Fruit fly (Drosophila melanogaster): ENCODE data around the gene CG32152.

The CG32152 gene

DNA sequence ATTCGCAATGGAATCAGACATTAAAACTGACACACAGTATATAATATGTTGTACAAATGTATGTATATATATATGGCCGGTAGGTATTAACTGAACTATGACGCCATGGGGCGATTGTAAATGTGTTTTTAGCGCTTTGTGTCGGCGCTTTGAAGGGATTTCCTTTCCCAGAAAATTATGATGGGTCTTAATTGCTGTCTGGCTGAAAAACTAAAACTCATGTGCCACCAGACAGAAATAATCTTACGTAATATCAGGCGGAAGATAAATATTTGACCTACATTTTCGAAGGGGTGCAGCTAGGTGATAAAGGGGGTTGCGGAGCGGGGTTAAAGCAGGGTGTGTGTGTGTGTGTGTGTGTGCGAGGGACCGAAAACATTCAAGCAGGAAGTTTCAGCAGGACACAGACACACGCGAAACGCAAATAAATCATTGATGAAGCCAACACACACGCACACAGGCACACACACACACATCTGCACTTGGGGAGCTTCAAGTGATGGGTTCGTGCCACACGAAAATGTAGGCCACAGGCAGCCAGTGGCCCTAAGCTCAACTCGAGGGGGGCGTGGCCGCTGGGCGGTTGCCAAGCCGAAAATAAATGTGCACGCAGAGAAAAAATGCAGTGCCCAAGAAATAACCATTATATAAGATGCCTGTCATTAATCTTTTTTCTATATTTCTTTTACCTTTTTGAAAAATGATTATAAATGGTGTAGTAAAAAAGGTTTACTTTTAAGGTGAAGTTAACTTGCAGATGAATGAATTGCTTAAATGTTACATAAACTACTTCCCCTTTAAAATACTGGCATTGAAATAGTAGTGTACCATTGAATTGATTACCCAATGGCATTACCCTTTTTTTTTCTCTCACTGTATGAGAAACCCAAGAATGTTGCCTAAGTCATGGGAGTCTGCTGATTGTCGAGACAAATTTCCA, 13.7 kb upstream of the CG32152 start:
- TF ChIP-seq usp (GFP tag; optimal IDR thresholded peaks at IDR 0.05) (no peak), Dll (optimal IDR thresholded peaks at IDR 0.05) (no peak), CG8478 (optimal IDR thresholded peaks at IDR 0.05) (no peak), pan (optimal IDR thresholded peaks at IDR 0.05) (no peak), psq (optimal IDR thresholded peaks at IDR 0.05) (no peak)

DNA sequence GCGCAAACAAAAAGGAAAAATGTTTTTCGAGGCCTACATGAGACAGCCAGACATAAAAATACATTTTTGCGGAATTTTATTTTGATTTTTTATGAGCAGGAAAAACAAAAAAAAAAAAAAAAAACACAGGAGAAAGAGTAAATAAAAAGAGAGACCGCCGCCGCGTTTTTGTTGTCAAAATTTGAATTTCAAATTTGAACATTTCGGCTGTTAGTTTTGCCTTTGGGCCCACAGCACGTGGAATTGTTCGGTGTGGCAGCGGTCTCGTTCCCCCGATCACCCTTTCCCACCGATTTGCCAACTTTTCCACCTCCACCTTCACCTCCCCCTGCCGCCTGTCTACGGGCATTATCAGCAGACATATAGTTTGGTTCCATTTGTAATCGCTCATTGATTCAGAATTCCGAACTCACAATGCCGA, 13.0 kb upstream of the CG32152 start:
- TF ChIP-seq usp (GFP tag; optimal IDR thresholded peaks at IDR 0.05) (no peak), CG8478 (optimal IDR thresholded peaks at IDR 0.05) (no peak), EcR (GFP tag; optimal IDR thresholded peaks at IDR 0.05) (no peak), psq (optimal IDR thresholded peaks at IDR 0.05) (no peak), pan (optimal IDR thresholded peaks at IDR 0.05) (no peak), Dll (optimal IDR thresholded peaks at IDR 0.05) (no peak)

dm6 chr3L:16155547-16155946, 11.7 kb upstream of the CG32152 start:
- TF ChIP-seq pan (optimal IDR thresholded peaks at IDR 0.05) (no peak), CG8478 (optimal IDR thresholded peaks at IDR 0.05) (no peak), usp (GFP tag; optimal IDR thresholded peaks at IDR 0.05) (no peak)

DNA sequence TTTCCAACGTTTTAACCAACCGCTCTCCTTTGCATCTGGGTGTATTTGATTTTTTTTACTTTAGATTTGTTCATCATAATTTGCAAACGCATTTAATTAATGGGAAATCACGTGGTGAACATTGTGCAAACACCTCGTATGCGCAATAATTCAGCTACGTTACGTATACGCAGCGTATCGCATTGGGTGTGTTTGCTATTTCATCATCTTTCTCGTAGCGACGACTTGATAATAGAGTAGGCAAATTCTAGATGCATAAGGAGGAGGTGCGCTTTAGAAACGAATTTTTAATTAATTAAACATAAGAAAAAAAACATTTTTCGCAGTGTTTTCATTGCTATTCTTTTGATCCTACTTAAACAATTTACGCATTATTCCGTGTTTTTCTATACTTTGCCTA, 9.8 kb upstream of the CG32152 start:
- no peak for TF ChIP-seq pan (optimal IDR thresholded peaks at IDR 0.05)
- TF ChIP-seq psq (optimal IDR thresholded peaks at IDR 0.05), result no peak
- TF ChIP-seq Dll (optimal IDR thresholded peaks at IDR 0.05), result no peak
- no peak for TF ChIP-seq CG8478 (optimal IDR thresholded peaks at IDR 0.05)
- no peak for TF ChIP-seq EcR (GFP tag; optimal IDR thresholded peaks at IDR 0.05)
- TF ChIP-seq usp (GFP tag; optimal IDR thresholded peaks at IDR 0.05), result no peak

DNA sequence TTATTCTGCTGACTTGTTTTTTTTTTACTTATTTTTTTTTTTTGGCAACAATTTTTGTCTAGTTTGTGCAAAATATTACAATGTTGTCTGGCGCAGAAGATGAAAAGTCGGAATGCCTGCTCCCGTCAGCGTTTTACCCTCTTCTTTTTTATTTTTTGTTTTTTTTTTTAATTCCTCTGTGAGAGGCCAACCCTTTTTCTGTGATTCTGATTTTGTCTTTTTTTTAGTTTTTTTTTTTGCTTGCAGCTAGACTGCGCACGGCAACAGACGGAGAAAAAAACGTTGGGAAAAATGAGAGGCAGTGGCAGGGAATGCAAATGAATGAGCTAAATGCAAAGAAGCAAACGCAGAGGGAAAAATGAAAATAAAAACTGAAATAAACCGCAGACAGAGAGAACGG, 9.3 kb upstream of the CG32152 start:
- TF ChIP-seq EcR (GFP tag; optimal IDR thresholded peaks at IDR 0.05), result no peak
- no peak for TF ChIP-seq CG8478 (optimal IDR thresholded peaks at IDR 0.05)
- no peak for TF ChIP-seq usp (GFP tag; optimal IDR thresholded peaks at IDR 0.05)
- no peak for TF ChIP-seq Dll (optimal IDR thresholded peaks at IDR 0.05)

- TF ChIP-seq CG8478 (optimal IDR thresholded peaks at IDR 0.05), result no peak
Observed at dm6 chr3L:16151742-16152141, 7.9 kb upstream of the CG32152 start.

DNA sequence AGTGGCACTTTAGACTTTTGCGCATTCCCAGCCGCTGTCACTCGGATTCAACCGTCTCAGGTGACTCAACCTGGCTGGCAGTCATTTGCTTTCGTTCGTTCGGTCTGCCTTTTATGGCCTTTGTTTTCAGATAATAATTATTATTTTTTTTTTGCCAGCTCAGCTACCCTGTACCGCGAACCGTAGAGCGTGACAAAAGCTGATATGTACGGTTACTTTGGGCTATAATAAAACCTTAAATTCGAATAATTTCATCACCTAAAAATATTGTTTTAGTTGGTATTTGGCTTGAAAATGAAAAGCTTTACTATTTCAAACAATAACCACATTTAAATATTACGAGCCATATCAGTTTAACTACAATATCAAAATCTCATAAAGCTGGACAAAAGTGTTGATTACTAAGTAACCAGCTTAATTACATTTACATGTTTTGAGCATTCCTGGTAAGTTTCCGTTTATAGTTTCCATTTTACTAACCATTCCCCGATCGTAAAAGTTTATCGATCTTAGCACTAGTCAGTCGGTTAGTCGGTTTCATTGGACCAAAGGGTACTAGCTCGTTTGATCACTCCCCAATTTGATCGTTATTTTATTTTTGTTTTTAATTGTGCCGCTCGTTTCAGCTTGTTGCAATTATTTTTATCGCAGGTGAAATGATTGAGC, 7.1 kb upstream of the CG32152 start:
- TF ChIP-seq EcR (GFP tag; optimal IDR thresholded peaks at IDR 0.05), result no peak
- peak; percentile 55 for TF ChIP-seq pan (optimal IDR thresholded peaks at IDR 0.05)

DNA sequence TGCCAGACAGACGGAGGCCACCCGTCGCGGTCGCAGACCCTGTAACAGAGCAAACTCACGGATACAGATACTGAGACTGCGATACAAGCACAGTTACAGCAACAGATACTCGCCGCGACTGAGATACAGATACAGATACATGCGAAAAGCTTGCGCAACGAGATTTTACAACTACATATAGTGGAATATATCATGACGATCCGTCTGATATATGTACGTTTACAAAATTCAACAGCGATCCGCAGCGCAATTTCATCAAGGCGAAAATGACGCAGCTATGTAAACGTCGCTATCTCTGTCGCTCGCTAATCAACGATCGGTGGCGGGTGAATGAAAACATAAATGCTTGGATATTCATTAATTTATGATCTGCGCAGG, 6.3 kb upstream of the CG32152 start:
- no peak for TF ChIP-seq psq (optimal IDR thresholded peaks at IDR 0.05)
- no peak for TF ChIP-seq CG8478 (optimal IDR thresholded peaks at IDR 0.05)
- TF ChIP-seq usp (GFP tag; optimal IDR thresholded peaks at IDR 0.05), result no peak
- no peak for TF ChIP-seq Dll (optimal IDR thresholded peaks at IDR 0.05)

- no peak for TF ChIP-seq psq (optimal IDR thresholded peaks at IDR 0.05)
- no peak for TF ChIP-seq CG8478 (optimal IDR thresholded peaks at IDR 0.05)
- TF ChIP-seq EcR (GFP tag; optimal IDR thresholded peaks at IDR 0.05), result no peak
- TF ChIP-seq pan (optimal IDR thresholded peaks at IDR 0.05), result peak; percentile 76
Observed at dm6 chr3L:16149418-16150160, 5.8 kb upstream of the CG32152 start.

dm6 chr3L:16147819-16148236, 4.0 kb upstream of the CG32152 start:
- TF ChIP-seq EcR (GFP tag; optimal IDR thresholded peaks at IDR 0.05) (no peak), Dll (optimal IDR thresholded peaks at IDR 0.05) (no peak), usp (GFP tag; optimal IDR thresholded peaks at IDR 0.05) (no peak), CG8478 (optimal IDR thresholded peaks at IDR 0.05) (no peak), psq (optimal IDR thresholded peaks at IDR 0.05) (no peak), pan (optimal IDR thresholded peaks at IDR 0.05) (no peak)

DNA sequence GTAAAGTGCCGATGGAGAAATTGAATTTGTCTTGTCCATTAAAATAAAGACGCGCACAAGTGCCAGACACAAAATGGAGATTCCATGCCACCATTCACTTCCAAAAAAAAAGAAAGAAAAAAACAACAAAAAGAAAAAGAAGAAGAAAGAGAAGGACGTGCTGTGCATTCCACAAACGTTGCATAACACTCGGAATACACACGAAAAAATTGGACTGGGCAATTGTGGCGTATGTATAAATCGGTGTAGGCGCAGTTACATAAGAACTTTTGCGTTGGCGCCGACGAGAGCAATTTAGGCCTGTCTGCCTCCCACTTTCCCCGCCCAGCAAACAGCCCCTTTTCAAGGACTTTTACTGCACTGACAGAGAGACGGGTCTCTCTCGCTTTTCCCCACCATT, 3.5 kb upstream of the CG32152 start:
- no peak for TF ChIP-seq EcR (GFP tag; optimal IDR thresholded peaks at IDR 0.05)
- no peak for TF ChIP-seq Dll (optimal IDR thresholded peaks at IDR 0.05)
- TF ChIP-seq usp (GFP tag; optimal IDR thresholded peaks at IDR 0.05), result no peak
- TF ChIP-seq pan (optimal IDR thresholded peaks at IDR 0.05), result no peak
- TF ChIP-seq psq (optimal IDR thresholded peaks at IDR 0.05), result no peak
- TF ChIP-seq CG8478 (optimal IDR thresholded peaks at IDR 0.05), result no peak

DNA sequence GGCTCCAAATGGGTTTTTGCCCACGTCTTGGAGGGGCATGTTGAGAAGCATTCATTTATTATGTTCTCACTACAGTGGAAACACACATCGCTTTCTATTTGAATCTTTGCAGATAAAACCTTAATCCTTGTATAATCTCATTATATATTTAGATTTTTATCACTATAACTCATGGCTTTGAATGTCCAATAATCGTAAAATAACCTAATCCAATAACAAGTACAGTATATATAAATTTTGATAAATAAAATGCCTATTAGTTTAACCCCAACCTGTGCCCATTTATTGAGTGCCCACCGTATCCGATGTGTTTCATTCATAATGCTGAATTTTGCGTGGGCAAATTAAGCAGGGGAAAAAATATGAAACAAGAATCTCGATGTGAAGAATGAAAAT, 2.7 kb upstream of the CG32152 start:
- TF ChIP-seq pan (optimal IDR thresholded peaks at IDR 0.05), result no peak
- no peak for TF ChIP-seq usp (GFP tag; optimal IDR thresholded peaks at IDR 0.05)
- no peak for TF ChIP-seq EcR (GFP tag; optimal IDR thresholded peaks at IDR 0.05)
- TF ChIP-seq Dll (optimal IDR thresholded peaks at IDR 0.05), result no peak
- TF ChIP-seq CG8478 (optimal IDR thresholded peaks at IDR 0.05), result no peak
- TF ChIP-seq psq (optimal IDR thresholded peaks at IDR 0.05), result no peak
